Fruit fly (Drosophila melanogaster) S2 (cell line): ENCODE measurements around the gene Fkbp39.

Experiments used
- CG8478 ChIP-seq: fragments of >200 bp; optimal IDR thresholded peaks from 2 replicates; lab custom pipeline; 2018
- CTCF ChIP-seq, 2 experiments: fragments of >200 bp; optimal IDR thresholded peaks; 2 replicates each; lab custom pipeline; 2018

Gene Fkbp39

DNA sequence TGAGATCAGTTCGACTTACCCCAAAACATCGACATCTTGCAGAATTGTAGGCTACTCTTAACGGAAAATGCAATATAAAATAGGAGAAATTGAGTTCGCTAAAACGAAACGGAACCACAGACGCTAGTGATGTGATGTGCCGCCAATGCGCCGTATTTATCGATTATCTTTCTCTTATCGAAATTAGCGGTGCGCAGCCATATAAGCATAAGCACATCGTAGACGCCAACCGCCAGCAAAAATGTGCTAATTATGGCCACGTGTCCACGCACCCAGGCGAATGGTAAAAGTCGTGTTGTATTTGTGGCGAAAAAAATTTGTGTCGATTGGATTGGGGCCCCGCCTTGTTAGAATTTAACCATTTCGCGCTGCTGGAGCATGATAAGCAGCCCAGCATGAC is at the start of gene Fkbp39, which contains the start of gene Cyfip:
Gene Fkbp39, minus strand, starts transcription at position 140 of the 400 bp plus-strand sequence.
Gene Cyfip, plus strand, starts transcription at position 273 of the 400 bp plus-strand sequence.
- TF ChIP-seq CG8478 (lab: Kevin White, UChicago) (no peak), CTCF (optimal IDR thresholded peaks at IDR 0.05; lab: Kevin White, UChicago) (peak; percentile 41 to 48)

DNA sequence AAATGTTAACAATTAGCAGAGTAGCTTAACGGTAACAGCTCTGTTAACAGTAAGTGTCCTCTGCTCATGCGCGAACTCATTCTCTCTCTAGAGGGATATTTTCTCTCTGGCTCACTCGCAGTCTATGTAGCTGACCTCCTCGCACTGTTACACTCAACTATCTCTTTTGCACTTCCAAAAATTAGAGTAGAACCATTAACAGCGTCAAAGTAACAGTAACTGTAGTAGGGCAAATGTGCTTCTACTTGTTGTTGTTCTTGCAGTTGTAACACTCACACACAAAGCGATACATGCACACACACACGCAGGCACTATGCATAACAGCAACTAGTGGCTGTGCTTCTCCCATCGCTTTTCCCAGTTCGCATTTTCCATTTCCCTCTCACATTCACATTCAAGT is 46.1 kb upstream of the Fkbp39 start:
- TF ChIP-seq CG8478 (lab: Kevin White, UChicago) (no peak), CTCF (optimal IDR thresholded peaks at IDR 0.05; lab: Kevin White, UChicago) (peak in 1 of 2 experiments; percentile 6)

DNA sequence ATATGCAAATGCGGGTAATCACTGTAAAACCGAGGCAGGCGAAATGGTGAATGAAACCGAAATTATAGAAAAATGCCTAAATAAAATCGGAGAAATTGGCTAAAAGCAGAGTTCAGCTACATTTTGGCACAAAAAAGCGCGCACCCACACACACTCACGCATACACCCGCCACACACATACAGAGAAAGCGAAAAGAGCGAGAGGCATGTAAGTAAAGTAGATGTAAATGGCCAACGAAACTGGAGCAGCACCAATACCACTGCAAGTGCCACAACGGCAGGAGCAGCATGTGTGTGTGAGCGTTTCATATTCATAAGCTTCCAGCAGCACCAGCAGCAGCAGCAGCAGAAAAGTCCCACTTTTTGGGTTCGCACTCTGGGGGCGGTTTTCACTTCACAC is 42.5 kb upstream of the Fkbp39 start:
- TF ChIP-seq CG8478 (lab: Kevin White, UChicago) (no peak), CTCF (optimal IDR thresholded peaks at IDR 0.05; lab: Kevin White, UChicago) (no peak)

DNA sequence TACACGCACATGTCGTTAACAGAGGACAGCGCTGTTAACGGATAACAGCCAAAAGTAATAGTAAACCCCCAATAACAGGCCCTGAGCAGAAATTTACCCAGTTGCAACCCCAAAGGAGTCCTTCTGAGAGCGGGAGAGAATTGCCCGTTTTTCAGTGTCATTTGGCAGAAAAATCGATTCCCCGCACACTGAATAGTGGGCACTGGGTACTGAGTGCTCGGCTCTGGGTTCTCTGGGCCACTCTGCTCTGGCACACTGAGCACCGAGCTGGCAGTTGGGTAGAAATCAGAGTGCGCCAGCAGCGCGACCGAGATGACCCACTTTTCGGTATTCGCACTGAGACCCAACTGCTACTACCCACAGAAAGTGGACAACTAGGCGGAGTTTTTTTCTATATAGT is 41.5 kb upstream of the Fkbp39 start, which contains the start of gene Rbp:
Gene Rbp, plus strand, starts transcription at position 239 of the 400 bp plus-strand sequence.
- TF ChIP-seq CG8478 (lab: Kevin White, UChicago) (no peak), CTCF (optimal IDR thresholded peaks at IDR 0.05; lab: Kevin White, UChicago) (no peak)

DNA sequence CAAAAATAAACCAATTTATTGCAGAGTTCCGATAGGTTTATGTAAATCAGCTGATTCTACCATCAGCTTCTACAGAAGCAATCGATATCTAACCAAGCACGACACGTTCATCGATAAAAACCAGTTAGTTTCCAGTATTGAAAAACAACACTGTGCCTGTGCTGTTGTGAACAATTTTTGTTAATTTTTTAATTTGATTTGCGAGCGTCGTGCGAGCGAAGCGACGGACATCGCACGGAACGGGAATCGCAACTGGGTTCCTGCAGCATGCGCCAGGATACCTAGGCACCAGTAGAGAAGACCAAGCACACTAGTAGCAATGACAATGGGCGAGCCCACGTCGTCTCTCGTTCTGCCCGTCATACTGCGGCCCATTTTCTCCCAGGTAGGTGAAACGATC is 38.9 kb upstream of the Fkbp39 start, which contains the start of the genes Ccm3 and CG6136:
Gene Ccm3, plus strand, starts transcription at position 125 of the 400 bp plus-strand sequence.
Gene CG6136, minus strand, starts transcription at position 380 of the 400 bp plus-strand sequence.
- TF ChIP-seq CG8478 (lab: Kevin White, UChicago) = no peak
- peak in 1 of 2 experiments; percentile 2 for TF ChIP-seq CTCF (optimal IDR thresholded peaks at IDR 0.05; lab: Kevin White, UChicago)

DNA sequence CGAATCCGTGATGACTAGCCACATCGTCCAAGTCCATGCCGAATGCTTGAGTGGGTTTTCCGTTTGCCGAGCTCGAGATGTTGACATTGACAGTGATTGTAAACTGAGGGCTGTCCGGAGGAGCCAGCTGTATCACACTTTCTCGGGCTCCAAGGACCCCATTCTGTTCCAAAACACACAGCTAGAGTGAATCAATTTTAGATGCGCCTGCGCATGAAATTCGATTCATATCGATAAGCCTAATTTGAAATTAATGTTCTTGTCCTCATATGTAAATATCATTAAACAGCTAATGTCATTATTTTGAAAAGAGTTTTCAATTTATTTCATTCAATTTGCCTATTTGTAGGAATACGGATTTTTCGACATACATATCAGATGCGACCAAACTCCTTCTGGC is 36.8 kb upstream of the Fkbp39 start, which contains the start of gene CG14868:
Gene CG14868, minus strand, starts transcription at position 204 of the 400 bp plus-strand sequence.
- TF ChIP-seq CG8478 (lab: Kevin White, UChicago) (no peak), CTCF (optimal IDR thresholded peaks at IDR 0.05; lab: Kevin White, UChicago) (no peak)

DNA sequence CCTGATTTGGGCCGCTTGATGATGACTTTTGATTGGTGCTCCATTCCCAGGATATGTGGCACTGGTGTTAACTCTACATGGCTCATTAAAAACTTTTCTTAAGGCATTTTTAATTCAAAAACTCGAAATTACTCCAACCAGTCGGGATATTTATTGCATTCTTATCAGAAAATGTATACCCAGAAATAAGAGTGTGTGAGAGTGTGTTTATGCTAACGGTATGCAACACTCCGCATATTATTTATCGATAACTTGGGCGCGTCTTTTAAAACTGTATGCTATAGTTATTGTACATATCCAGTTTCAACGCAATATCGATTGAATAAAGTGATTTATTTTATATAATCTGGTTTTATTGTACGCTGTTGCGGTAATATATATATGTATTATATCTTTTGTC is 34.5 kb upstream of the Fkbp39 start, which contains the start of gene CG34404:
Gene CG34404, minus strand, starts transcription at position 189 of the 400 bp plus-strand sequence.
- no peak for TF ChIP-seq CG8478 (lab: Kevin White, UChicago)
- no peak for TF ChIP-seq CTCF (optimal IDR thresholded peaks at IDR 0.05; lab: Kevin White, UChicago)

DNA sequence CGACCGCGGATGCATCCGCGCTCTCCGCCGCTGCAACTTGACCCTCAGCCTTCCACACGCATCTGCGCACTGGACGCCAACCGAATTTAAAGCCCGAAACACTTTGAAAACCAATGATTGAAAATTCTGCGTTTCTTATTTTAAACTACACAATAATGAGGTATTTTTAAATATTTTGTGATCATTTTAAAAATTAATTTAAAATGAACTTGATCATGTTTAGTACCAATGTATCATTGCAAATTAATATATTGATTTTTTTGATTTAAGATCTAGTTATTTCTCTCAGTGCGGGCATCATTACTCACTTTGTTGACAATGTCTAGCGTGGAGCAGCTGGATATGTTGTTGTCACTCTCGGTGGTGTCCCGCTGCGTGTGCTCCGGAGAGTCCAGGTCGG is 33.9 kb upstream of the Fkbp39 start:
- no peak for TF ChIP-seq CTCF (optimal IDR thresholded peaks at IDR 0.05; lab: Kevin White, UChicago)
- no peak for TF ChIP-seq CG8478 (lab: Kevin White, UChicago)

DNA sequence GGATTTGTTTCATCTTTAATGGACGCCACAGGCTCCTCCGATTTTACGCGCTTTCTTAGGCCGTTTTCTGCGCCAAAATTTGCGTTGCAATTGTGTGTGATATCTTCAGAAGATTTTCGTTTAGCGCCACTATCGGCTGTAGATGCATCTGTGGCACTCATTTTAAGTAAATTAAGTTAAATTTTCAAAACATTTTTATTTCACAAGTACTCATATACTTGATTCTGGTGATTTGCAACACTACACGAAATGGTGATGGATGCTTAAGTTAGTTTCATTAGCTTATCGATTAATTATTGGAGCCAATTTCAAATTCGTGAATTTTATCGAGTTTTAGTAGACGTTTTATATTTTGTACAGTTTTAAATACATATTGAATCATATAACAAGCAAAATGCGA is 30.7 kb upstream of the Fkbp39 start, which contains the start of gene CG6171:
Gene CG6171, minus strand, starts transcription at position 250 of the 400 bp plus-strand sequence.
- TF ChIP-seq CG8478 (lab: Kevin White, UChicago) = no peak
- TF ChIP-seq CTCF (optimal IDR thresholded peaks at IDR 0.05; lab: Kevin White, UChicago) = no peak

DNA sequence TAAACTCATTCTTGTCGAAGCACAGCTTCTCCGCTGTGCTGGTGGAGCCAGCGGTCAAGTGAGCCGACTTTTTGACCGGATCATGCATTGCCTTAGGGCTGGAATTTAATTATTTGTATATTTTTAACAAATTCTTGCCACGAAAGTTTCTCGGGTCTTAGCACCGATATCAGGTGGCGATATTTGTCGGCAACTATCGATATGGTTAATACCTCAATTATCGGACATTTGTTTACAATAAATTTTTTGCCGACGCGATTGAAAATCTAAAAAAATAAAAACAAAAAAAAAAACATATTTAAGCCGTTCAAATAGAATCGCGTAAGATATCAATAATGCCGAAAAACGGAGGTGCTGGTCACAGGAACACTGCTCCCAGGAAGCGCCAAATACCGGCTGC is 28.6 kb upstream of the Fkbp39 start, which contains the start of the genes Cog2 and Trax:
Gene Cog2, minus strand, starts transcription at position 168 of the 400 bp plus-strand sequence.
Gene Trax, plus strand, starts transcription at position 203 of the 400 bp plus-strand sequence.
- TF ChIP-seq CTCF (optimal IDR thresholded peaks at IDR 0.05; lab: Kevin White, UChicago) = no peak
- TF ChIP-seq CG8478 (lab: Kevin White, UChicago) = no peak

DNA sequence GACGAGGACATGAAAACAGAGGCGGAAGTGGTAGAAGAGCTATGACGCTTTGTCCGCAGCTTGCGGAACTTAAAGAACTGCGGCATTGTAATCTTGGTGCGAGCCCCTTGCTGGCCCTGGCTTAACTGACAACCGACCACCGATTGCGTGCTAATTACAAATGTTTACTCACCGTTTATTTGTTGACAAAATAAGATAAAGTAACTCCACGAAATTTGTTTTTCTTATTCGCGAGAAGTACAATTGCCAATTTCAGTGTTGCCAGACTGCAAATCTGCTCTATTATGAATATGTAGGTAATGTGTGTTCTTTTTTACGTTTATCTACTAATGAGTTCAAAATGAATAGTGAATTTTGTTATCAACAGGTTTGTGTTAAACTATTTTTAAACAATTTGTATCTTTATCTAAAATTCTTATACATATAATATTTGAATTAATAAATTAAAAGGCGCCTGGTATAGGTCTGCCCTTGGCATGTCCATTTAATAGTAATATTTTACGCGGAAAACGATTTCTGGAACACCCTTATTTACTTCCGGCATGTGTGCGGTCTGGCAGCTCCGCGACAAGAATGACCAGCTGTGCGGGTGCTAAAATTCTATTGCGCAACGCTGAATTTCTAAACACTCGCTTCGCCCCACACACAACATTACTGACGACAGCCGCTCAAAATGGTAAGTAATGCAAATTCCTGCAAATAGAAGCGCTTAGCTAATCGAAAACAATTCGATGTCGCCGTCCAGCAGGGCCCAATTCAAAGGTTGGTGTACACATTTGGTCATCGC is 23.9 kb upstream of the Fkbp39 start, which contains the start of the genes Atg4b and Hibch:
Gene Atg4b, minus strand, starts transcription at position 280 of the 787 bp plus-strand sequence.
Gene Hibch, plus strand, starts transcription at position 585 of the 787 bp plus-strand sequence.
- no peak for TF ChIP-seq CG8478 (lab: Kevin White, UChicago)

DNA sequence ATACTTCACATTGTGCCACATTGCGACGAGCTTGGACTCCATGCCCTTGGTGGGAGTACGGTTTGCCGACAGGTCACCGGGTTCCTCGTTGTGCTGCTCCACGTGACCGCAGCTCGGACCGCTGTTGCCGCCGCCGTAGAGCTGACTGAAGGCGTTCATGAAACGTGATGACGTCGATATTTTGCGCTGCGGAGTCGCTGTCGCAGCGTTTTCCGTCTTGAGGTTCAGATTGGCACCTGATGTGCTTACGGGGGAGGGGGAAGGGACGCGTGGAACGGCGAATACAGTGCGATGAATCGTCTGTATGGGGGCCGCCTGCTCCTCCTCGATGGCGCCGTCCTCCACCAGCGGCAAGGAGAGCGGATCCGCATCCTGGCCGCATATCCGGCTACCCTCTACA is 23.2 kb upstream of the Fkbp39 start:
- TF ChIP-seq CTCF (optimal IDR thresholded peaks at IDR 0.05; lab: Kevin White, UChicago) (no peak), CG8478 (lab: Kevin White, UChicago) (no peak)

DNA sequence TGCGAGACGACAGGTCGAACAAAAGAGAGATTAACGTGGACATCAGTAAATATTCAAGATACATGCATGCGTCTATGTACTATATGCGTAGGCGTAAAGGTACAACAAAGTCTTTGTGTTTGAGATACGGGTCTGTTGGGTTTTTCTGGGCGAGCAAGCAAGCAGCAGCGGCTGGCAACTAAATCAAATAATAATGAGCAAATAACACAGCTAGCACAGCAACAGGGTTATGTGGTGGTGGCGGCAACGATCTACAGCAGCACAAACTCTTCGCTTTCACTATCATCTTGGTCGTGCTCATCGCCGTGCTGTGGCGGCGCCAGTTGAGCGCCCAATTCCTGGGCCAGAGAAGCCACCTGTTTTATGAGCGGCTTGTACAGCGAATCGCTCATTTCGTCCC is 21.1 kb upstream of the Fkbp39 start:
- TF ChIP-seq CTCF (optimal IDR thresholded peaks at IDR 0.05; lab: Kevin White, UChicago) = no peak
- no peak for TF ChIP-seq CG8478 (lab: Kevin White, UChicago)

DNA sequence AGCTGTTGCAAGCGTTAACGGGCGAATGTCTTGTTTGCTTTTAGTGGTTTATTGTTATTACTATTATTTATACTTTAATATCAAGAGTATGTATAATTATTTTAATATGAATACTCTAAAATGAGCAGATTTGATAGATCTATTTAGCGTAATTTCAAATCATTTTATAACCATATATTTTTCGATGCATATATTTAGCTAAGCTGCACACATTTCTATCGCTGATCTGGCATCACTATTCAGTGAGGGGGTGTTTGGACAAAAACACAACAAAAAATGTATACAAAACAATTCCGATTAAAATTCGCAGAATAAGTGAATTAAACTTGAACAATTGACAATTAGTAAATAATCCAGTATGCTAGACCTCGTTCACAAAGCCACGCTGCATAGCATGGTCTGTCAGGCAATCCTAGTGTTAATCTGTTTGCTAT is 18.1 kb upstream of the Fkbp39 start, which contains the start of the genes Trs33 and Tmtc4:
Gene Trs33, minus strand, starts transcription at position 3 of the 434 bp plus-strand sequence.
Gene Tmtc4, plus strand, starts transcription at position 233 of the 434 bp plus-strand sequence.
- TF ChIP-seq CG8478 (lab: Kevin White, UChicago) (no peak), CTCF (optimal IDR thresholded peaks at IDR 0.05; lab: Kevin White, UChicago) (no peak)

DNA sequence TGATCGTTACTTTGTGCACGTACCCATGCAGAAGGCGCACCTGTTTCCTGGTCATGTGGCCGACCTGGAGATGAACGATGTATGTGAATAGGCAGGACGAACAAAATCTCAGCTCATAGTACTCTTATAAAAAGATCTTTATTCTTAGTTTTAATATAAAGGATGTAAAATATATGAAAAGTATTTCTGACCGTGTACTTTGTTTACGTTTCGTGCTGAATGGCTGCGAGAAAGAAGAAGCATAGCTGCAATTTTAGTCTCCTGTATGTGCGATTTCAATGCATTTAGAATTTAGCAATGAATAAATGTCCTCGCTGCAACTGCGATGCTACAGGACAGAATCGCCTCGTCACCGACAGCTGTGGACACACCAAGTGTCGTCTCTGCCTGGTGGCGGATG is 14.9 kb upstream of the Fkbp39 start, which contains the start of the genes CG42726 and CG42727:
Gene CG42726, plus strand, starts transcription at position 227 of the 400 bp plus-strand sequence.
Gene CG42727, plus strand, starts transcription at position 227 of the 400 bp plus-strand sequence.
- no peak for TF ChIP-seq CG8478 (lab: Kevin White, UChicago)
- no peak for TF ChIP-seq CTCF (optimal IDR thresholded peaks at IDR 0.05; lab: Kevin White, UChicago)
